Fruit fly (Drosophila melanogaster): ENCODE data around the gene CG8607.

The CG8607 gene

dm6 chr3L:7360324-7360852 is 40.5 kb downstream of the CG8607 start, which contains the start of gene Sec63 (continued):
- TF ChIP-seq CG17361 (GFP tag; IDR thresholded peaks at IDR 0.05) (peak; percentile 37; the same call in 1 of the 3 replicates), ac (GFP tag; optimal IDR thresholded peaks at IDR 0.05) (no peak), CG34422 (GFP tag; IDR thresholded peaks at IDR 0.05) (peak; percentile 85), pho (GFP tag; optimal IDR thresholded peaks at IDR 0.05) (no peak), Sox100B (GFP tag; optimal IDR thresholded peaks at IDR 0.05) (peak; percentile 34), fd3F (GFP tag; optimal IDR thresholded peaks at IDR 0.05) (no peak), NK7.1 (GFP tag; optimal IDR thresholded peaks at IDR 0.05) (no peak), CG33557 (GFP tag; optimal IDR thresholded peaks at IDR 0.05) (no peak), Fer3 (tag; optimal IDR thresholded peaks at IDR 0.05) (peak; percentile 16), caup (GFP tag; optimal IDR thresholded peaks at IDR 0.05; ENCODE audit: severe bottlenecking) (peak; percentile 27), insv (GFP tag; optimal IDR thresholded peaks at IDR 0.05) (no peak), CG13775 (GFP tag; optimal IDR thresholded peaks at IDR 0.05) (peak; percentile 48), Fer2 (tag; optimal IDR thresholded peaks at IDR 0.05) (peak; percentile 26), Gsc (GFP tag; IDR thresholded peaks at IDR 0.05) (no peak), inv (GFP tag; IDR thresholded peaks at IDR 0.05; ENCODE audit: partially characterized antibody) (peak; percentile 75), CoRest (tag; optimal IDR thresholded peaks at IDR 0.05) (peak; percentile 34), klu (GFP tag; IDR thresholded peaks at IDR 0.05) (no peak), zfh1 (GFP tag; IDR thresholded peaks at IDR 0.05) (0 out of 3 replicates have a peak, but pooled peaks have one; percentile 40), cwo (GFP tag; optimal IDR thresholded peaks at IDR 0.05) (no peak), gsb-n (tag; optimal IDR thresholded peaks at IDR 0.05) (no peak), knrl (GFP tag; IDR thresholded peaks at IDR 0.05; ENCODE audit: partially characterized antibody) (peak; percentile 91), Vsx1 (GFP tag; optimal IDR thresholded peaks at IDR 0.05) (peak; percentile 25), trem (tag; optimal IDR thresholded peaks at IDR 0.05) (peak; percentile 65), pnt (GFP tag; optimal IDR thresholded peaks at IDR 0.05) (peak; percentile 34), rib (GFP tag; IDR thresholded peaks at IDR 0.05) (no peak), gsb (GFP tag; IDR thresholded peaks at IDR 0.05) (no peak; the same call in 1 of the 2 replicates), B-H2 (GFP tag; optimal IDR thresholded peaks at IDR 0.05) (peak; percentile 43), CG33213 (GFP tag; optimal IDR thresholded peaks at IDR 0.05) (peak; percentile 74), Dbx (GFP tag; IDR thresholded peaks at IDR 0.05) (peak; percentile 45; the same call in 2 of the 3 replicates), CG18262 (tag; optimal IDR thresholded peaks at IDR 0.05) (peak; percentile 26), ase (GFP tag; IDR thresholded peaks at IDR 0.05) (peak; percentile 42; the same call in 1 of the 3 replicates), fd64A (GFP tag; optimal IDR thresholded peaks at IDR 0.05) (no peak), lola (GFP tag; optimal IDR thresholded peaks at IDR 0.05) (no peak), Hmx (GFP tag; optimal IDR thresholded peaks at IDR 0.05) (no peak), CG5953 (GFP tag; IDR thresholded peaks at IDR 0.05) (no peak), tin (GFP tag; optimal IDR thresholded peaks at IDR 0.05) (peak; percentile 7), Stat92E (GFP tag; optimal IDR thresholded peaks at IDR 0.05) (no peak), Hr51 (GFP tag; optimal IDR thresholded peaks at IDR 0.05) (peak; percentile 47 to 49), CG1233 (GFP tag; optimal IDR thresholded peaks at IDR 0.05) (no peak), ind (GFP tag; optimal IDR thresholded peaks at IDR 0.05) (peak; percentile 35), Hr3 (GFP tag; optimal IDR thresholded peaks at IDR 0.05) (peak; percentile 59), CG11085 (GFP tag; IDR thresholded peaks at IDR 0.05) (peak; percentile 22; the same call in 1 of the 2 replicates), CG8290 (GFP tag; optimal IDR thresholded peaks at IDR 0.05) (peak; percentile 35), CG8290 (tag; optimal IDR thresholded peaks at IDR 0.05) (peak in 1 of 2 experiments; percentile 81), Camta (GFP tag; optimal IDR thresholded peaks at IDR 0.05) (no peak), CG4617 (GFP tag; optimal IDR thresholded peaks at IDR 0.05; ENCODE audit: borderline replicate concordance) (peak; percentile 43), slou (GFP tag; optimal IDR thresholded peaks at IDR 0.05) (no peak), lmd (GFP tag; IDR thresholded peaks at IDR 0.05) (peak; percentile 56; the same call in 1 of the 2 replicates), ftz-f1 (GFP tag; optimal IDR thresholded peaks at IDR 0.05) (no peak), CG3838 (GFP tag; optimal IDR thresholded peaks at IDR 0.05) (peak; percentile 2)
